Worm (Caenorhabditis elegans): ENCODE results near the gene M106.3.

ce11 chrII:10861723-10862486, 1.2 kb upstream of the M106.3 start:
- no peak for TF ChIP-seq ama-1 (optimal IDR thresholded peaks at IDR 0.05)
- TF ChIP-seq nhr-237 (tag; optimal IDR thresholded peaks at IDR 0.05) = no peak
- TF ChIP-seq elt-3 (tag; optimal IDR thresholded peaks at IDR 0.05) = no peak
- no peak for TF ChIP-seq nhr-11 (tag; optimal IDR thresholded peaks at IDR 0.05)
- no peak for TF ChIP-seq snpc-4 (tag; optimal IDR thresholded peaks at IDR 0.05)
- no peak for TF ChIP-seq mdl-1 (tag; optimal IDR thresholded peaks at IDR 0.05)
- no peak for TF ChIP-seq ztf-1 (GFP tag; conservative IDR thresholded peaks at IDR 0.05)
- TF ChIP-seq unc-39 (tag; optimal IDR thresholded peaks at IDR 0.05) = no peak
- no peak for TF ChIP-seq lin-39 (tag; optimal IDR thresholded peaks at IDR 0.05)
